Fruit fly (Drosophila melanogaster) whole organism, embryonic: Measurements from ENCODE around the gene Obp73a.

Experiments used
- Atf-2 ChIP-seq: fragments of 200-800 bp; sonication (Bioruptor generic); optimal IDR thresholded peaks from 2 replicates; lab custom pipeline; 2016; ENCODE audit warnings: missing biosample characterization, missing genetic modification characterization
- BEAF-32 ChIP-seq: fragments of 200-800 bp; sonication (Bioruptor generic); optimal IDR thresholded peaks from 3 replicates; lab custom pipeline; 2017; ENCODE audit warnings: missing biosample characterization, missing genetic modification characterization, mild to moderate bottlenecking, moderate library complexity, missing genetic modification reagents
- CG10274 ChIP-seq: fragments of 200-800 bp; sonication (Bioruptor generic); optimal IDR thresholded peaks from 3 replicates; lab custom pipeline; 2017; ENCODE audit warnings: missing biosample characterization, mild to moderate bottlenecking, missing genetic modification characterization
- CG1233 ChIP-seq: fragments of 200-800 bp; sonication (Bioruptor generic); optimal IDR thresholded peaks from 4 replicates; lab custom pipeline; 2018; ENCODE audit warnings: missing biosample characterization, mild to moderate bottlenecking, missing genetic modification characterization
- CG13123 ChIP-seq: fragments of 200-800 bp; sonication (Bioruptor generic); optimal IDR thresholded peaks from 2 replicates; lab custom pipeline; 2016; ENCODE audit warnings: missing biosample characterization, missing genetic modification characterization
- CG13296 ChIP-seq: fragments of 200-800 bp; sonication (Bioruptor generic); optimal IDR thresholded peaks from 3 replicates; lab custom pipeline; 2018; ENCODE audit warnings: missing biosample characterization, mild to moderate bottlenecking, missing genetic modification characterization
- CG14965 ChIP-seq: fragments of 200-800 bp; sonication (Bioruptor generic); optimal IDR thresholded peaks from 2 replicates; lab custom pipeline; 2016; ENCODE audit warnings: missing biosample characterization, missing genetic modification characterization, borderline replicate concordance
- CG18011 ChIP-seq: fragments of 200-800 bp; sonication (Bioruptor generic); optimal IDR thresholded peaks from 2 replicates; lab custom pipeline; 2017; ENCODE audit warnings: missing biosample characterization, missing genetic modification characterization, mild to moderate bottlenecking, moderate library complexity, missing genotype
- CG18476 ChIP-seq: fragments of 200-800 bp; sonication (Bioruptor generic); optimal IDR thresholded peaks from 2 replicates; lab custom pipeline; 2016; ENCODE audit warnings: missing biosample characterization, mild to moderate bottlenecking, missing genetic modification characterization
- CG2116 ChIP-seq: fragments of 200-800 bp; sonication (Bioruptor generic); optimal IDR thresholded peaks from 3 replicates; lab custom pipeline; 2018; ENCODE audit warnings: missing biosample characterization, mild to moderate bottlenecking, missing genetic modification characterization
- CG2875 ChIP-seq: fragments of 200-800 bp; sonication (Bioruptor generic); optimal IDR thresholded peaks from 2 replicates; lab custom pipeline; 2017; ENCODE audit warnings: missing biosample characterization, mild to moderate bottlenecking, missing genetic modification characterization, missing genetic modification reagents
- CG30403 ChIP-seq: fragments of 200-800 bp; sonication (Bioruptor generic); optimal IDR thresholded peaks from 3 replicates; lab custom pipeline; 2016; ENCODE audit warnings: missing biosample characterization, missing genetic modification characterization
- CG32767 ChIP-seq: fragments of 200-800 bp; sonication (Bioruptor generic); IDR thresholded peaks from 2 replicates; pipeline ENCODE4 v1.3.6; 2022; ENCODE audit warnings: missing biosample characterization, missing genetic modification characterization
- CG34422 ChIP-seq: fragments of 200-800 bp; sonication (Bioruptor generic); IDR thresholded peaks from 3 replicates; pipeline ENCODE4 v1.3.6; 2022; ENCODE audit warnings: missing biosample characterization, missing genetic modification characterization
- CG42726 ChIP-seq: fragments of 200-800 bp; sonication (Bioruptor generic); IDR thresholded peaks from 2 replicates; pipeline ENCODE4 v1.3.6; 2022; ENCODE audit warnings: missing biosample characterization, missing genetic modification characterization; ENCODE audit not compliant: partially characterized antibody
- CG7372 ChIP-seq: fragments of 200-800 bp; sonication (Bioruptor generic); IDR thresholded peaks from 2 replicates; pipeline ENCODE4 v1.3.6; 2022; ENCODE audit warnings: missing biosample characterization, missing genetic modification characterization
- CG7745 ChIP-seq: fragments of 200-800 bp; sonication (Bioruptor generic); optimal IDR thresholded peaks from 2 replicates; lab custom pipeline; 2018; ENCODE audit warnings: missing biosample characterization, mild to moderate bottlenecking, missing genetic modification characterization, moderate library complexity
- CG8944 ChIP-seq: fragments of 200-800 bp; sonication (Bioruptor generic); optimal IDR thresholded peaks from 3 replicates; lab custom pipeline; 2016; ENCODE audit warnings: missing biosample characterization, missing genetic modification characterization
- Camta ChIP-seq: fragments of 200-800 bp; sonication (Bioruptor generic); optimal IDR thresholded peaks from 2 replicates; lab custom pipeline; 2016; ENCODE audit warnings: missing biosample characterization, missing genetic modification characterization
- Dbx ChIP-seq: fragments of 200-800 bp; sonication (Bioruptor generic); IDR thresholded peaks from 3 replicates; pipeline ENCODE4 v1.3.6; 2022; ENCODE audit warnings: missing biosample characterization, missing genetic modification characterization
- Dll ChIP-seq: fragments of 200-800 bp; sonication (Bioruptor generic); IDR thresholded peaks from 4 replicates; pipeline ENCODE4 v1.3.6; 2022; ENCODE audit warnings: missing biosample characterization, missing genetic modification characterization; ENCODE audit not compliant: partially characterized antibody
- Gug ChIP-seq: fragments of 200-800 bp; sonication (Bioruptor generic); IDR thresholded peaks from 4 replicates; pipeline ENCODE4 v1.3.6; 2022; ENCODE audit warnings: missing biosample characterization, missing genetic modification characterization
- H2.0 ChIP-seq: fragments of 200-800 bp; sonication (Bioruptor generic); IDR thresholded peaks from 2 replicates; pipeline ENCODE4 v1.3.6; 2022; ENCODE audit warnings: missing biosample characterization, missing genetic modification characterization
- HmgD ChIP-seq: fragments of 200-800 bp; sonication (Bioruptor generic); optimal IDR thresholded peaks from 3 replicates; lab custom pipeline; 2016; ENCODE audit warnings: missing biosample characterization, missing genetic modification characterization
- Med ChIP-seq: fragments of 200-800 bp; sonication (Bioruptor generic); peaks from one replicate; lab custom pipeline; 2016; ENCODE audit warnings: missing biosample characterization, missing genetic modification characterization, mild to moderate bottlenecking, inconsistent platforms, moderate library complexity
- Meics ChIP-seq: fragments of 200-800 bp; sonication (Bioruptor generic); optimal IDR thresholded peaks from 2 replicates; lab custom pipeline; 2017; ENCODE audit warnings: missing biosample characterization, mild to moderate bottlenecking, missing genetic modification characterization
- PHDP ChIP-seq: fragments of 200-800 bp; sonication (Bioruptor generic); optimal IDR thresholded peaks from 3 replicates; lab custom pipeline; 2018; ENCODE audit warnings: missing biosample characterization, mild to moderate bottlenecking, missing genetic modification characterization, moderate library complexity
- Side ChIP-seq: fragments of 200-800 bp; sonication (Bioruptor generic); optimal IDR thresholded peaks from 2 replicates; lab custom pipeline; 2016; ENCODE audit warnings: missing biosample characterization, missing genetic modification characterization
- Six4 ChIP-seq: fragments of 200-800 bp; sonication (Bioruptor generic); optimal IDR thresholded peaks from 2 replicates; lab custom pipeline; 2016; ENCODE audit warnings: missing biosample characterization, missing genetic modification characterization
- Sry-β ChIP-seq: fragments of 200-800 bp; sonication (Bioruptor generic); optimal IDR thresholded peaks from 2 replicates; lab custom pipeline; 2018; ENCODE audit warnings: missing biosample characterization, mild to moderate bottlenecking, missing genetic modification characterization, moderate library complexity
- amos ChIP-seq: fragments of 200-800 bp; sonication (Bioruptor generic); IDR thresholded peaks from 2 replicates; pipeline ENCODE4 v1.3.6; 2022; ENCODE audit warnings: missing biosample characterization, missing genetic modification characterization; ENCODE audit not compliant: partially characterized antibody
- ash1 ChIP-seq: fragments of 200-800 bp; sonication (Bioruptor generic); optimal IDR thresholded peaks from 2 replicates; lab custom pipeline; 2018; ENCODE audit warnings: missing biosample characterization, mild to moderate bottlenecking, missing genetic modification characterization
- dm ChIP-seq: fragments of 200-800 bp; sonication (Bioruptor generic); optimal IDR thresholded peaks from 3 replicates; lab custom pipeline; 2016; ENCODE audit warnings: missing biosample characterization, missing genetic modification characterization
- dpn ChIP-seq, 2 experiments: fragments of 200-800 bp; sonication (Bioruptor generic); optimal IDR thresholded peaks; 3 replicates each; lab custom pipeline; 2016; ENCODE audit warnings: missing biosample characterization in 2 of 2, missing genetic modification characterization in 2 of 2
- gce ChIP-seq: fragments of 200-800 bp; sonication (Bioruptor generic); IDR thresholded peaks from 3 replicates; pipeline ENCODE4 v1.3.6; 2022; ENCODE audit warnings: missing biosample characterization, missing genetic modification characterization
- h ChIP-seq: fragments of >200 bp; optimal IDR thresholded peaks from 2 replicates; lab custom pipeline; 2017
- insv ChIP-seq, 2 experiments: fragments of 200-800 bp; sonication (Bioruptor generic); optimal IDR thresholded peaks; 3 replicates each; lab custom pipeline; 2016 to 2018; ENCODE audit warnings: missing biosample characterization in 2 of 2, missing genetic modification characterization in 2 of 2
- jigr1 ChIP-seq: fragments of 200-800 bp; sonication (Bioruptor generic); IDR thresholded peaks from 3 replicates; pipeline ENCODE4 v1.3.6; 2022; ENCODE audit warnings: missing biosample characterization, missing genetic modification characterization
- lab ChIP-seq: fragments of 200-800 bp; sonication (Bioruptor generic); optimal IDR thresholded peaks from 3 replicates; lab custom pipeline; 2017; ENCODE audit warnings: missing biosample characterization, missing genetic modification characterization, mild to moderate bottlenecking, moderate library complexity, missing genetic modification reagents
- lbe ChIP-seq: fragments of 200-800 bp; sonication (Bioruptor generic); optimal IDR thresholded peaks from 2 replicates; lab custom pipeline; 2016; ENCODE audit warnings: missing biosample characterization, mild to moderate bottlenecking, missing genetic modification characterization
- pnt ChIP-seq: fragments of 200-800 bp; sonication (Bioruptor generic); optimal IDR thresholded peaks from 3 replicates; lab custom pipeline; 2016; ENCODE audit warnings: missing biosample characterization, missing genetic modification characterization
- ranshi ChIP-seq: fragments of 200-800 bp; sonication (Bioruptor generic); IDR thresholded peaks from 2 replicates; pipeline ENCODE4 v1.3.6; 2022; ENCODE audit warnings: missing biosample characterization, missing genetic modification characterization
- row ChIP-seq: fragments of 200-800 bp; sonication (Bioruptor generic); IDR thresholded peaks from 3 replicates; pipeline ENCODE4 v1.3.6; 2022; ENCODE audit warnings: missing biosample characterization, missing genetic modification characterization
- slbo ChIP-seq: fragments of 200-800 bp; sonication (Bioruptor generic); IDR thresholded peaks from 2 replicates; pipeline ENCODE4 v1.3.6; 2022; ENCODE audit warnings: missing biosample characterization, missing genetic modification characterization
- sqz ChIP-seq: fragments of 200-800 bp; sonication (Bioruptor generic); optimal IDR thresholded peaks from 3 replicates; lab custom pipeline; 2018; ENCODE audit warnings: missing biosample characterization, mild to moderate bottlenecking, missing genetic modification characterization
- sug ChIP-seq: fragments of 200-800 bp; optimal IDR thresholded peaks from 2 replicates; lab custom pipeline; 2019; ENCODE audit warnings: missing biosample characterization, mild to moderate bottlenecking, missing genetic modification characterization, moderate library complexity
- tgo ChIP-seq: fragments of 200-800 bp; sonication (Bioruptor generic); IDR thresholded peaks from 3 replicates; pipeline ENCODE4 v1.3.6; 2022; ENCODE audit warnings: missing biosample characterization, missing genetic modification characterization
- tin ChIP-seq: fragments of 200-800 bp; sonication (Bioruptor generic); optimal IDR thresholded peaks from 3 replicates; lab custom pipeline; 2016; ENCODE audit warnings: missing biosample characterization, missing genetic modification characterization
- vfl ChIP-seq: fragments of 200-800 bp; sonication (Bioruptor generic); optimal IDR thresholded peaks from 2 replicates; lab custom pipeline; 2016; ENCODE audit warnings: missing biosample characterization, missing genetic modification characterization
- zen2 ChIP-seq: fragments of 200-800 bp; sonication (Bioruptor generic); IDR thresholded peaks from 3 replicates; pipeline ENCODE4 v1.3.6; 2022; ENCODE audit warnings: missing biosample characterization, missing genetic modification characterization; ENCODE audit not compliant: partially characterized antibody
- zfh1 ChIP-seq: fragments of 200-800 bp; sonication (Bioruptor generic); IDR thresholded peaks from 3 replicates; pipeline ENCODE4 v1.3.6; 2022; ENCODE audit warnings: missing biosample characterization, missing genetic modification characterization

The Obp73a gene

dm6 chr3L:16984813-16985387 lies 40.7 kb downstream of the Obp73a start (continued):
- TF ChIP-seq row (no peak), Sry-β (GFP tag; lab: Kevin White, UChicago) (no peak), CG34422 (GFP tag; lab: Robert Waterston, UW) (no peak), Camta (GFP tag; lab: Kevin White, UChicago) (no peak), CG32767 (GFP tag; lab: Robert Waterston, UW) (no peak), HmgD (GFP tag; lab: Kevin White, UChicago) (no peak), ash1 (GFP tag; lab: Kevin White, UChicago) (no peak), zen2 (GFP tag; lab: Robert Waterston, UW) (no peak), Med (GFP tag; lab: Kevin White, UChicago) (peak; percentile 52), lab (GFP tag; lab: Kevin White, UChicago) (peak; percentile 70), Dbx (GFP tag; lab: Robert Waterston, UW) (no peak), h (lab: Kevin White, UChicago) (no peak), CG13296 (GFP tag; lab: Kevin White, UChicago) (no peak), CG7372 (no peak), sug (tag; lab: Kevin White, UChicago) (peak; percentile 65), insv (GFP tag; optimal IDR thresholded peaks at IDR 0.05; lab: Kevin White, UChicago) (no peak)

- no peak for TF ChIP-seq jigr1
- no peak for TF ChIP-seq Six4 (GFP tag; lab: Kevin White, UChicago)
- TF ChIP-seq tin (GFP tag; lab: Kevin White, UChicago): no peak
- no peak for TF ChIP-seq CG2875 (GFP tag; lab: Kevin White, UChicago)
- no peak for TF ChIP-seq tgo
- TF ChIP-seq CG14965 (GFP tag; lab: Kevin White, UChicago): no peak
- no peak for TF ChIP-seq dm
- TF ChIP-seq CG10274 (GFP tag; lab: Kevin White, UChicago): no peak
- TF ChIP-seq pnt (GFP tag; lab: Kevin White, UChicago): no peak
- peak; percentile 32; the same call in 1 of the 4 replicates for TF ChIP-seq Dll
- no peak for TF ChIP-seq H2.0 (GFP tag; lab: Robert Waterston, UW)
- TF ChIP-seq CG7745: peak; percentile 83
- TF ChIP-seq CG13123 (GFP tag; lab: Kevin White, UChicago): no peak
- no peak for TF ChIP-seq CG2116 (GFP tag; lab: Kevin White, UChicago)
- TF ChIP-seq gce (GFP tag; lab: Robert Waterston, UW): no peak
- no peak for TF ChIP-seq CG18011 (GFP tag; lab: Kevin White, UChicago)
- no peak for TF ChIP-seq slbo
- TF ChIP-seq zfh1 (GFP tag; lab: Robert Waterston, UW): no peak
- TF ChIP-seq Side (GFP tag; lab: Kevin White, UChicago): no peak
- no peak for TF ChIP-seq Meics
- TF ChIP-seq lbe: no peak
- no peak for TF ChIP-seq CG42726 (GFP tag; lab: Robert Waterston, UW)
- no peak for TF ChIP-seq CG1233 (GFP tag; lab: Kevin White, UChicago)
- TF ChIP-seq BEAF-32 (GFP tag; lab: Kevin White, UChicago): no peak
- no peak for TF ChIP-seq CG18476 (GFP tag; lab: Kevin White, UChicago)
- TF ChIP-seq sqz: no peak
- TF ChIP-seq ranshi (GFP tag; lab: Robert Waterston, UW): no peak
- no peak for TF ChIP-seq dpn (GFP tag; optimal IDR thresholded peaks at IDR 0.05; lab: Kevin White, UChicago)
- peak; percentile 35; the same call in 1 of the 2 replicates for TF ChIP-seq amos (GFP tag; lab: Robert Waterston, UW)
- TF ChIP-seq CG30403 (GFP tag; lab: Kevin White, UChicago): no peak
- TF ChIP-seq Med (GFP tag; lab: Kevin White, UChicago): peak; percentile 61
- TF ChIP-seq PHDP (tag; lab: Kevin White, UChicago): no peak
- TF ChIP-seq vfl (GFP tag; lab: Kevin White, UChicago): no peak
- TF ChIP-seq Gug (GFP tag; lab: Robert Waterston, UW): no peak
- no peak for TF ChIP-seq Atf-2
- TF ChIP-seq CG8944 (GFP tag; lab: Kevin White, UChicago): no peak
These were observed 41.4 kb downstream of the Obp73a start for dm6 chr3L:16985578-16985977.
